Worm (Caenorhabditis elegans) whole organism, young adult: ENCODE measurements around the gene T09F5.10.

ENCODE experiments used
- B0035.1 ChIP-seq: sonication (generic microtip); optimal IDR thresholded peaks from 2 replicates; lab custom pipeline; 2016; ENCODE audit warnings: missing genetic modification characterization, mild to moderate bottlenecking, missing compliant biosample characterization, missing genotype, missing genetic modification reagents
- F22D6.2 ChIP-seq: sonication (generic microtip); optimal IDR thresholded peaks from 2 replicates; lab custom pipeline; 2016; ENCODE audit warnings: mild to moderate bottlenecking, missing genetic modification characterization, missing compliant biosample characterization
- F57A8.1 ChIP-seq: fragments of 200-800 bp; sonication (Bioruptor generic); optimal IDR thresholded peaks from 2 replicates; lab custom pipeline; 2018; ENCODE audit warnings: mild to moderate bottlenecking, missing genetic modification characterization, moderate library complexity, missing compliant biosample characterization
- F57C9.4 ChIP-seq: sonication (generic microtip); optimal IDR thresholded peaks from 2 replicates; lab custom pipeline; 2017; ENCODE audit warnings: mild to moderate bottlenecking, missing genetic modification characterization, missing compliant biosample characterization
- K11D2.4 ChIP-seq: fragments of 200-800 bp; sonication (Bioruptor generic); IDR thresholded peaks from 2 replicates; pipeline ENCODE4 v1.3.6; 2022; ENCODE audit warnings: missing genetic modification reagents, missing genetic modification characterization, missing compliant biosample characterization
- Y79H2A.3 ChIP-seq: fragments of 200-800 bp; sonication (Bioruptor generic); conservative IDR thresholded peaks from 2 replicates; pipeline ENCODE4 v1.3.6; 2022; ENCODE audit warnings: missing genetic modification reagents, missing genetic modification characterization, missing compliant biosample characterization
- akir-1 ChIP-seq: fragments of 200-800 bp; sonication (Bioruptor generic); optimal IDR thresholded peaks from 2 replicates; lab custom pipeline; 2018; ENCODE audit warnings: mild to moderate bottlenecking, missing genetic modification characterization, moderate library complexity, missing compliant biosample characterization
- aptf-3 ChIP-seq: fragments of 200-800 bp; sonication (Bioruptor generic); IDR thresholded peaks from 2 replicates; pipeline ENCODE4 v1.3.6; 2022; ENCODE audit warnings: missing genetic modification characterization, missing compliant biosample characterization
- atf-7 ChIP-seq: sonication (generic microtip); optimal IDR thresholded peaks from 2 replicates; lab custom pipeline; 2017; ENCODE audit warnings: mild to moderate bottlenecking, missing genetic modification characterization, missing compliant biosample characterization
- attf-3 ChIP-seq: fragments of 200-800 bp; sonication (Bioruptor generic); conservative IDR thresholded peaks from 2 replicates; pipeline ENCODE4 v1.3.6; 2022; ENCODE audit warnings: missing genetic modification reagents, missing genetic modification characterization, missing compliant biosample characterization
- attf-6 ChIP-seq: fragments of 200-800 bp; sonication (Bioruptor generic); IDR thresholded peaks from 2 replicates; pipeline ENCODE4 v1.3.6; 2022; ENCODE audit warnings: missing genetic modification reagents, missing genetic modification characterization, missing compliant biosample characterization
- bed-2 ChIP-seq: fragments of 200-800 bp; sonication (Bioruptor generic); IDR thresholded peaks from 2 replicates; pipeline ENCODE4 v1.3.6; 2022; ENCODE audit warnings: missing genetic modification reagents, missing genetic modification characterization, missing compliant biosample characterization
- ccch-3 ChIP-seq: fragments of 200-800 bp; sonication (Bioruptor generic); optimal IDR thresholded peaks from 2 replicates; lab custom pipeline; 2018; ENCODE audit warnings: mild to moderate bottlenecking, missing genetic modification characterization, missing compliant biosample characterization
- ceh-100 ChIP-seq: fragments of 200-800 bp; sonication (Bioruptor generic); IDR thresholded peaks from 2 replicates; pipeline ENCODE4 v1.3.6; 2022; ENCODE audit warnings: missing genetic modification reagents, missing genetic modification characterization, missing compliant biosample characterization
- ceh-27 ChIP-seq: fragments of 200-800 bp; sonication (Bioruptor generic); optimal IDR thresholded peaks from 2 replicates; lab custom pipeline; 2018; ENCODE audit warnings: mild to moderate bottlenecking, missing genetic modification characterization, moderate library complexity, missing compliant biosample characterization
- ceh-58 ChIP-seq: fragments of 200-800 bp; sonication (Bioruptor generic); IDR thresholded peaks from 2 replicates; pipeline ENCODE4 v1.3.6; 2022; ENCODE audit warnings: missing genetic modification characterization, missing compliant biosample characterization
- ceh-91 ChIP-seq: fragments of 200-800 bp; sonication (Bioruptor generic); IDR thresholded peaks from 2 replicates; pipeline ENCODE4 v1.3.6; 2022; ENCODE audit warnings: missing genetic modification reagents, missing genetic modification characterization, missing compliant biosample characterization
- dpl-1 ChIP-seq: fragments of 150-350 bp; optimal IDR thresholded peaks from 2 replicates; lab custom pipeline; 2014; ENCODE audit warnings: missing biosample characterization, missing genetic modification reagents, missing genetic modification characterization
- efl-1 ChIP-seq: fragments of 150-350 bp; optimal IDR thresholded peaks from 2 replicates; lab custom pipeline; 2014; ENCODE audit warnings: missing biosample characterization, missing genetic modification reagents, missing genetic modification characterization
- egl-18 ChIP-seq: fragments of 200-800 bp; sonication (Bioruptor generic); IDR thresholded peaks from 2 replicates; pipeline ENCODE4 v1.3.6; 2022; ENCODE audit warnings: missing genetic modification reagents, missing genetic modification characterization, missing compliant biosample characterization
- egrh-3 ChIP-seq: fragments of 200-800 bp; sonication (Bioruptor generic); IDR thresholded peaks from 2 replicates; pipeline ENCODE4 v1.3.6; 2022; ENCODE audit warnings: missing genetic modification reagents, missing genetic modification characterization, missing compliant biosample characterization
- ekl-4 ChIP-seq: fragments of 200-800 bp; sonication (Bioruptor generic); IDR thresholded peaks from 2 replicates; pipeline ENCODE4 v1.3.6; 2022; ENCODE audit warnings: missing genetic modification reagents, missing genetic modification characterization, missing compliant biosample characterization
- hlh-12 ChIP-seq: sonication (generic microtip); optimal IDR thresholded peaks from 2 replicates; lab custom pipeline; 2016; ENCODE audit warnings: missing genetic modification characterization, missing compliant biosample characterization
- hmg-20 ChIP-seq: fragments of 200-800 bp; sonication (Bioruptor generic); IDR thresholded peaks from 2 replicates; pipeline ENCODE4 v1.3.6; 2022; ENCODE audit warnings: missing genetic modification reagents, missing genetic modification characterization, missing compliant biosample characterization
- lin-40 ChIP-seq: sonication (generic microtip); optimal IDR thresholded peaks from 2 replicates; lab custom pipeline; 2016; ENCODE audit warnings: missing genetic modification characterization, mild to moderate bottlenecking, missing compliant biosample characterization, missing genotype, missing genetic modification reagents
- lsl-1 ChIP-seq: fragments of 200-800 bp; sonication (Bioruptor generic); optimal IDR thresholded peaks from 2 replicates; lab custom pipeline; 2018; ENCODE audit warnings: mild to moderate bottlenecking, missing genetic modification characterization, moderate library complexity, missing compliant biosample characterization
- lsy-27 ChIP-seq: sonication (generic microtip); optimal IDR thresholded peaks from 2 replicates; lab custom pipeline; 2017; ENCODE audit warnings: missing genetic modification characterization, mild to moderate bottlenecking, missing compliant biosample characterization, antibody characterized with exemption, missing genotype, borderline replicate concordance; ENCODE audit not compliant: insufficient read depth
- madf-10 ChIP-seq: sonication (generic microtip); optimal IDR thresholded peaks from 2 replicates; lab custom pipeline; 2016; ENCODE audit warnings: mild to moderate bottlenecking, missing genetic modification characterization, missing compliant biosample characterization
- madf-6 ChIP-seq: fragments of 200-800 bp; sonication (Bioruptor generic); IDR thresholded peaks from 2 replicates; pipeline ENCODE4 v1.3.6; 2022; ENCODE audit warnings: missing genetic modification reagents, missing genetic modification characterization, missing compliant biosample characterization
- madf-8 ChIP-seq: fragments of 200-800 bp; sonication (Bioruptor generic); conservative IDR thresholded peaks from 2 replicates; pipeline ENCODE4 v1.3.6; 2022; ENCODE audit warnings: missing genetic modification reagents, missing genetic modification characterization, missing compliant biosample characterization
- mcd-1 ChIP-seq: fragments of 200-800 bp; sonication (Bioruptor generic); IDR thresholded peaks from 2 replicates; pipeline ENCODE4 v1.3.6; 2022; ENCODE audit warnings: missing genetic modification reagents, missing genetic modification characterization, missing compliant biosample characterization
- mes-4 ChIP-seq: sonication (generic microtip); optimal IDR thresholded peaks from 2 replicates; lab custom pipeline; 2016; ENCODE audit warnings: missing genotype, missing genetic modification characterization, missing compliant biosample characterization
- mxl-1 ChIP-seq: sonication (generic microtip); optimal IDR thresholded peaks from 2 replicates; lab custom pipeline; 2016; ENCODE audit warnings: missing genetic modification characterization, missing compliant biosample characterization
- nfya-1 ChIP-seq: sonication (generic microtip); optimal IDR thresholded peaks from 2 replicates; lab custom pipeline; 2017; ENCODE audit warnings: antibody characterized with exemption, missing compliant biosample characterization, missing genetic modification characterization, borderline replicate concordance; ENCODE audit not compliant: insufficient read depth
- nfya-2 ChIP-seq: fragments of 200-800 bp; sonication (Bioruptor generic); IDR thresholded peaks from 2 replicates; pipeline ENCODE4 v1.3.6; 2022; ENCODE audit warnings: missing genetic modification reagents, missing genetic modification characterization, missing compliant biosample characterization
- nfyb-1 ChIP-seq: fragments of 200-800 bp; sonication (Bioruptor generic); IDR thresholded peaks from 2 replicates; pipeline ENCODE4 v1.3.6; 2022; ENCODE audit warnings: missing genetic modification reagents, missing genetic modification characterization, missing compliant biosample characterization
- nhr-80 ChIP-seq: sonication (generic microtip); optimal IDR thresholded peaks from 2 replicates; lab custom pipeline; 2016; ENCODE audit warnings: missing genetic modification characterization, missing compliant biosample characterization
- pbrm-1 ChIP-seq: fragments of 200-800 bp; sonication (Bioruptor generic); IDR thresholded peaks from 2 replicates; pipeline ENCODE4 v1.3.6; 2022; ENCODE audit warnings: missing genetic modification reagents, missing genetic modification characterization, missing compliant biosample characterization
- repo-1 ChIP-seq: sonication (generic microtip); optimal IDR thresholded peaks from 2 replicates; lab custom pipeline; 2017; ENCODE audit warnings: mild to moderate bottlenecking, missing genetic modification characterization, missing compliant biosample characterization
- rpc-1 ChIP-seq, 2 experiments: fragments of 150-350 bp in 1 of 2; sonication (generic microtip) in 1 of 2; optimal IDR thresholded peaks; 2 replicates each; lab custom pipeline; 2014 to 2018; ENCODE audit warnings: missing biosample characterization in 1 of 2, missing genetic modification characterization in 1 of 2, missing genetic modification reagents in 1 of 2, missing genotype in 1 of 2
- snpc-1.1 ChIP-seq: sonication (generic microtip); optimal IDR thresholded peaks from 2 replicates; lab custom pipeline; 2017; ENCODE audit warnings: missing genetic modification characterization, mild to moderate bottlenecking, missing compliant biosample characterization, antibody characterized with exemption, moderate library complexity, missing genotype, missing genetic modification reagents; ENCODE audit not compliant: insufficient read depth
- xnd-1 ChIP-seq: sonication (generic microtip); optimal IDR thresholded peaks from 2 replicates; lab custom pipeline; 2016; ENCODE audit warnings: missing genotype, missing genetic modification reagents, missing genetic modification characterization, missing compliant biosample characterization
- zfh-2 ChIP-seq: fragments of 200-800 bp; sonication (Bioruptor generic); conservative IDR thresholded peaks from 2 replicates; pipeline ENCODE4 v1.3.6; 2022; ENCODE audit warnings: missing genetic modification reagents, missing genetic modification characterization, missing compliant biosample characterization
- ztf-28 ChIP-seq: fragments of 200-800 bp; sonication (Bioruptor generic); IDR thresholded peaks from 2 replicates; pipeline ENCODE4 v1.3.6; 2022; ENCODE audit warnings: missing genetic modification reagents, missing genetic modification characterization, missing compliant biosample characterization
- ztf-6 ChIP-seq: fragments of 200-800 bp; sonication (Bioruptor generic); IDR thresholded peaks from 2 replicates; pipeline ENCODE4 v1.3.6; 2022; ENCODE audit warnings: missing genetic modification reagents, missing genetic modification characterization, missing compliant biosample characterization

T09F5.10 gene

ce11 chrV:15150176-15150575 lies 29.7 kb upstream of the T09F5.10 start:
- TF ChIP-seq B0035.1 (tag; lab: Kevin White, UChicago) (no peak), zfh-2 (GFP tag; lab: Robert Waterston, UW) (no peak), lsy-27 (no peak), akir-1 (GFP tag; lab: Kevin White, UChicago) (no peak), attf-3 (GFP tag; lab: Robert Waterston, UW) (no peak), ceh-91 (no peak), madf-6 (GFP tag; lab: Robert Waterston, UW) (no peak), madf-8 (GFP tag; lab: Robert Waterston, UW) (no peak), atf-7 (tag; lab: Kevin White, UChicago) (no peak), ceh-58 (no peak), lin-40 (tag; lab: Kevin White, UChicago) (no peak), mes-4 (tag; lab: Kevin White, UChicago) (no peak), xnd-1 (tag; lab: Kevin White, UChicago) (no peak), lsl-1 (no peak), mcd-1 (GFP tag; lab: Robert Waterston, UW) (no peak)

ce11 chrV:15150661-15151060 lies 29.2 kb upstream of the T09F5.10 start, which contains the start of gene T09F5.2:
Gene T09F5.2 (plus strand): TSS chrV:15150961.
- TF ChIP-seq mxl-1 (tag; lab: Kevin White, UChicago) = no peak
- no peak for TF ChIP-seq ceh-100 (GFP tag; lab: Robert Waterston, UW)
- no peak for TF ChIP-seq nfyb-1 (GFP tag; lab: Robert Waterston, UW)
- no peak for TF ChIP-seq nfya-1 (tag; lab: Kevin White, UChicago)
- TF ChIP-seq K11D2.4 (GFP tag; lab: Robert Waterston, UW) = no peak
- TF ChIP-seq repo-1 = no peak
- no peak for TF ChIP-seq snpc-1.1 (tag; lab: Kevin White, UChicago)
- no peak for TF ChIP-seq nfya-2 (GFP tag; lab: Robert Waterston, UW)
- TF ChIP-seq F22D6.2 = no peak
- no peak for TF ChIP-seq nhr-80
- TF ChIP-seq egrh-3 = no peak
- TF ChIP-seq F57A8.1 = no peak
- no peak for TF ChIP-seq B0035.1 (tag; lab: Kevin White, UChicago)
- TF ChIP-seq pbrm-1 (GFP tag; lab: Robert Waterston, UW) = no peak

- TF ChIP-seq madf-10 (tag; lab: Kevin White, UChicago) (no peak), ccch-3 (no peak), ekl-4 (no peak), attf-6 (GFP tag; lab: Robert Waterston, UW) (no peak), aptf-3 (GFP tag; lab: Robert Waterston, UW) (no peak), F57C9.4 (tag; lab: Kevin White, UChicago) (no peak), hlh-12 (tag; lab: Kevin White, UChicago) (no peak), Y79H2A.3 (GFP tag; lab: Robert Waterston, UW) (no peak), hmg-20 (GFP tag; lab: Robert Waterston, UW) (no peak), egl-18 (GFP tag; lab: Robert Waterston, UW) (no peak), ceh-91 (no peak), efl-1 (GFP tag; lab: Kevin White, UChicago) (no peak), ztf-6 (GFP tag; lab: Robert Waterston, UW) (no peak), ztf-28 (no peak), ceh-27 (GFP tag; lab: Kevin White, UChicago) (no peak), rpc-1 (optimal IDR thresholded peaks at IDR 0.05; lab: Kevin White, UChicago) (no peak), rpc-1 (tag; optimal IDR thresholded peaks at IDR 0.05; lab: Kevin White, UChicago) (no peak), dpl-1 (GFP tag; lab: Kevin White, UChicago) (no peak), bed-2 (GFP tag; lab: Robert Waterston, UW) (no peak)
- TF ChIP-seq, all 124 proteins: peak for 0
These were observed 27.8 kb upstream of the T09F5.10 start for ce11 chrV:15152010-15152409.
